Worm (Caenorhabditis elegans) whole organism, L2 larva: Measurements from ENCODE around the gene sumv-1.

Experiments used
- C34F6.9 ChIP-seq: fragments of 150-350 bp; optimal IDR thresholded peaks from 2 replicates; lab custom pipeline; 2014; ENCODE audit warnings: missing biosample characterization, missing genetic modification characterization
- F13H6.1 ChIP-seq: sonication (generic microtip); optimal IDR thresholded peaks from 2 replicates; lab custom pipeline; 2016; ENCODE audit warnings: missing genetic modification characterization, missing compliant biosample characterization
- R02D3.7 ChIP-seq: fragments of 150-350 bp; optimal IDR thresholded peaks from 2 replicates; lab custom pipeline; 2014; ENCODE audit warnings: missing biosample characterization, missing genetic modification characterization
- Y55F3AM.14 ChIP-seq: fragments of 200-800 bp; sonication (Bioruptor generic); optimal IDR thresholded peaks from 2 replicates; lab custom pipeline; 2018; ENCODE audit warnings: mild to moderate bottlenecking, missing genetic modification characterization, missing compliant biosample characterization
- ZK546.5 ChIP-seq: sonication (generic microtip); optimal IDR thresholded peaks from 2 replicates; lab custom pipeline; 2017; ENCODE audit warnings: missing biosample characterization, missing genetic modification characterization
- alr-1 ChIP-seq: fragments of 150-350 bp; optimal IDR thresholded peaks from 2 replicates; lab custom pipeline; 2014; ENCODE audit warnings: missing biosample characterization, missing genetic modification characterization
- aly-2 ChIP-seq: fragments of 150-350 bp; optimal IDR thresholded peaks from 2 replicates; lab custom pipeline; 2014; ENCODE audit warnings: missing biosample characterization, missing genetic modification characterization
- ama-1 ChIP-seq: fragments of 150-350 bp; optimal IDR thresholded peaks from 2 replicates; lab custom pipeline; 2018; ENCODE audit warnings: inconsistent platforms
- ceh-16 ChIP-seq: fragments of 150-350 bp; optimal IDR thresholded peaks from 2 replicates; lab custom pipeline; 2014; ENCODE audit warnings: missing biosample characterization, missing genetic modification characterization
- ceh-82 ChIP-seq: fragments of 150-350 bp; optimal IDR thresholded peaks from 2 replicates; lab custom pipeline; 2014; ENCODE audit warnings: missing biosample characterization, missing genetic modification characterization
- crh-2 ChIP-seq: sonication (generic microtip); optimal IDR thresholded peaks from 2 replicates; lab custom pipeline; 2017; ENCODE audit warnings: missing biosample characterization, missing genetic modification characterization
- dmd-4 ChIP-seq: sonication (generic microtip); optimal IDR thresholded peaks from 2 replicates; lab custom pipeline; 2017; ENCODE audit warnings: missing biosample characterization, missing genetic modification characterization
- egl-27 ChIP-seq: sonication (generic microtip); optimal IDR thresholded peaks from 3 replicates; lab custom pipeline; 2017; ENCODE audit warnings: missing biosample characterization, missing genetic modification reagents, missing genetic modification characterization
- elt-1 ChIP-seq: fragments of 150-350 bp; optimal IDR thresholded peaks from 2 replicates; lab custom pipeline; 2014; ENCODE audit warnings: missing biosample characterization, missing genetic modification characterization
- elt-3 ChIP-seq: sonication (generic microtip); optimal IDR thresholded peaks from 2 replicates; lab custom pipeline; 2017; ENCODE audit warnings: missing biosample characterization, missing genetic modification characterization
- fos-1 ChIP-seq: fragments of 150-350 bp; optimal IDR thresholded peaks from 2 replicates; lab custom pipeline; 2014; ENCODE audit warnings: missing biosample characterization, missing genetic modification characterization
- gmeb-1 ChIP-seq: fragments of 150-350 bp; optimal IDR thresholded peaks from 2 replicates; lab custom pipeline; 2014; ENCODE audit warnings: missing biosample characterization, missing genetic modification characterization
- lin-11 ChIP-seq: fragments of 150-350 bp; sonication (generic microtip); optimal IDR thresholded peaks from 2 replicates; lab custom pipeline; 2014; ENCODE audit warnings: missing biosample characterization, missing genetic modification characterization, inconsistent platforms, mixed read lengths
- lin-13 ChIP-seq: fragments of 150-350 bp; optimal IDR thresholded peaks from 2 replicates; lab custom pipeline; 2014; ENCODE audit warnings: missing biosample characterization, missing genetic modification reagents, missing genetic modification characterization
- lin-39 ChIP-seq: fragments of 150-350 bp; optimal IDR thresholded peaks from 2 replicates; lab custom pipeline; 2014; ENCODE audit warnings: missing biosample characterization, missing genetic modification reagents, missing genetic modification characterization
- lsy-2 ChIP-seq, 2 experiments: fragments of 150-350 bp in 1 of 2; sonication (generic microtip) in 1 of 2; optimal IDR thresholded peaks; 2 replicates each; lab custom pipeline; 2014 to 2017; ENCODE audit warnings: missing biosample characterization in 2 of 2, missing genetic modification characterization in 2 of 2
- mab-5 ChIP-seq: fragments of 150-350 bp; optimal IDR thresholded peaks from 2 replicates; lab custom pipeline; 2014; ENCODE audit warnings: missing biosample characterization, missing genetic modification characterization
- mdl-1 ChIP-seq, 2 experiments: fragments of 150-350 bp in 1 of 2; sonication (generic microtip) in 1 of 2; optimal IDR thresholded peaks; 2 replicates each; lab custom pipeline; 2017; ENCODE audit warnings: missing biosample characterization in 2 of 2, missing genetic modification characterization in 2 of 2
- nhr-10 ChIP-seq: sonication (generic microtip); optimal IDR thresholded peaks from 2 replicates; lab custom pipeline; 2017; ENCODE audit warnings: missing biosample characterization, missing genetic modification characterization
- nhr-11 ChIP-seq: fragments of 150-350 bp; optimal IDR thresholded peaks from 2 replicates; lab custom pipeline; 2014; ENCODE audit warnings: missing biosample characterization, missing genetic modification characterization
- nhr-129 ChIP-seq: fragments of 150-350 bp; optimal IDR thresholded peaks from 2 replicates; lab custom pipeline; 2014; ENCODE audit warnings: missing biosample characterization, missing genetic modification characterization
- nhr-21 ChIP-seq: fragments of 150-350 bp; optimal IDR thresholded peaks from 2 replicates; lab custom pipeline; 2014; ENCODE audit warnings: missing biosample characterization, missing genetic modification characterization
- nhr-23 ChIP-seq: fragments of 150-350 bp; optimal IDR thresholded peaks from 2 replicates; lab custom pipeline; 2014; ENCODE audit warnings: missing biosample characterization, missing genetic modification reagents, missing genetic modification characterization
- nhr-237 ChIP-seq: fragments of 150-350 bp; optimal IDR thresholded peaks from 2 replicates; lab custom pipeline; 2014; ENCODE audit warnings: missing biosample characterization, missing genetic modification characterization
- nhr-25 ChIP-seq: fragments of 150-350 bp; sonication (generic microtip); optimal IDR thresholded peaks from 3 replicates; lab custom pipeline; 2014; ENCODE audit warnings: missing biosample characterization, missing genetic modification characterization
- nhr-6 ChIP-seq: fragments of 150-350 bp; optimal IDR thresholded peaks from 2 replicates; lab custom pipeline; 2014; ENCODE audit warnings: missing biosample characterization, missing genetic modification characterization
- nhr-77 ChIP-seq: fragments of 150-350 bp; optimal IDR thresholded peaks from 2 replicates; lab custom pipeline; 2014; ENCODE audit warnings: missing biosample characterization, missing genetic modification characterization
- peb-1 ChIP-seq: fragments of 150-350 bp; optimal IDR thresholded peaks from 2 replicates; lab custom pipeline; 2014; ENCODE audit warnings: missing biosample characterization, missing genetic modification characterization
- sem-4 ChIP-seq: fragments of 150-350 bp; optimal IDR thresholded peaks from 2 replicates; lab custom pipeline; 2014; ENCODE audit warnings: missing biosample characterization, missing genetic modification reagents, missing genetic modification characterization
- skn-1 ChIP-seq: sonication (generic microtip); optimal IDR thresholded peaks from 2 replicates; lab custom pipeline; 2017; ENCODE audit warnings: missing biosample characterization, missing genetic modification characterization
- sma-3 ChIP-seq: sonication (generic microtip); optimal IDR thresholded peaks from 2 replicates; lab custom pipeline; 2016; ENCODE audit warnings: missing genetic modification reagents, missing genetic modification characterization, missing compliant biosample characterization
- sma-9 ChIP-seq, 2 experiments: fragments of 150-350 bp in 1 of 2; sonication (generic microtip) in 1 of 2; optimal IDR thresholded peaks; 2 replicates each; lab custom pipeline; 2014 to 2016; ENCODE audit warnings: missing genetic modification characterization in 2 of 2, mild to moderate bottlenecking in 1 of 2, missing biosample characterization in 1 of 2, missing compliant biosample characterization in 1 of 2, missing genetic modification reagents in 1 of 2, moderate library complexity in 1 of 2
- snpc-4 ChIP-seq: fragments of 150-350 bp; optimal IDR thresholded peaks from 2 replicates; lab custom pipeline; 2014; ENCODE audit warnings: missing biosample characterization, missing genetic modification characterization
- unc-39 ChIP-seq: fragments of 150-350 bp; optimal IDR thresholded peaks from 2 replicates; lab custom pipeline; 2014; ENCODE audit warnings: missing biosample characterization, missing genetic modification characterization
- unc-55 ChIP-seq: fragments of 150-350 bp; sonication (generic microtip); optimal IDR thresholded peaks from 3 replicates; lab custom pipeline; 2014; ENCODE audit warnings: missing biosample characterization, missing genetic modification reagents, missing genetic modification characterization
- unc-62 ChIP-seq: fragments of 150-350 bp; optimal IDR thresholded peaks from 2 replicates; lab custom pipeline; 2014; ENCODE audit warnings: missing biosample characterization, missing genetic modification reagents, missing genetic modification characterization
- zag-1 ChIP-seq: fragments of 150-350 bp; optimal IDR thresholded peaks from 2 replicates; lab custom pipeline; 2014; ENCODE audit warnings: missing biosample characterization, missing genetic modification characterization
- ztf-1 ChIP-seq: fragments of 200-800 bp; sonication (Bioruptor generic); conservative IDR thresholded peaks from 2 replicates; pipeline ENCODE4 v1.3.6; 2022; ENCODE audit warnings: missing genetic modification characterization, missing compliant biosample characterization
- ztf-11 ChIP-seq: sonication (generic microtip); optimal IDR thresholded peaks from 2 replicates; lab custom pipeline; 2017; ENCODE audit warnings: missing biosample characterization, missing genetic modification characterization
- ztf-4 ChIP-seq: fragments of 150-350 bp; optimal IDR thresholded peaks from 2 replicates; lab custom pipeline; 2014; ENCODE audit warnings: missing biosample characterization, missing genetic modification characterization

sumv-1 gene

ce11 chrIII:5229511-5230250, 24.3 kb downstream of the sumv-1 start:
- no peak for TF ChIP-seq ceh-16 (tag; lab: Kevin White, UChicago)
- TF ChIP-seq nhr-23: peak; percentile 35

- no peak for TF ChIP-seq sma-3 (GFP tag; lab: Kevin White, UChicago)
- TF ChIP-seq ZK546.5: no peak
- no peak for TF ChIP-seq lsy-2 (tag; optimal IDR thresholded peaks at IDR 0.05; lab: Kevin White, UChicago)
- no peak for TF ChIP-seq nhr-10 (tag; lab: Kevin White, UChicago)
- TF ChIP-seq unc-62 (GFP tag; lab: Kevin White, UChicago): no peak
- no peak for TF ChIP-seq nhr-129
- TF ChIP-seq mab-5 (tag; lab: Kevin White, UChicago): no peak
- TF ChIP-seq lin-13 (GFP tag; lab: Kevin White, UChicago): no peak
- TF ChIP-seq F13H6.1 (tag; lab: Kevin White, UChicago): no peak
- no peak for TF ChIP-seq skn-1 (tag; lab: Kevin White, UChicago)
- TF ChIP-seq peb-1: no peak
- TF ChIP-seq sma-9 (GFP tag; optimal IDR thresholded peaks at IDR 0.05; lab: Kevin White, UChicago): no peak
- no peak for TF ChIP-seq sma-9 (tag; optimal IDR thresholded peaks at IDR 0.05; lab: Kevin White, UChicago)
- TF ChIP-seq nhr-11 (tag; lab: Kevin White, UChicago): no peak
- TF ChIP-seq nhr-6 (tag; lab: Kevin White, UChicago): no peak
- TF ChIP-seq ztf-11 (tag; lab: Kevin White, UChicago): no peak
- TF ChIP-seq ama-1: no peak
- no peak for TF ChIP-seq nhr-25 (tag; lab: Kevin White, UChicago)
- TF ChIP-seq nhr-21 (tag; lab: Kevin White, UChicago): no peak
Measured at ce11 chrIII:5228839-5229238, 25.1 kb downstream of the sumv-1 start.

- TF ChIP-seq unc-62 (GFP tag; lab: Kevin White, UChicago) (no peak), nhr-11 (tag; lab: Kevin White, UChicago) (no peak), ztf-1 (GFP tag; lab: Robert Waterston, UW) (no peak), sem-4 (peak; percentile 68), skn-1 (tag; lab: Kevin White, UChicago) (peak; percentile 49), F13H6.1 (tag; lab: Kevin White, UChicago) (peak; percentile 74), lin-11 (tag; lab: Kevin White, UChicago) (peak; percentile 96), dmd-4 (tag; lab: Kevin White, UChicago) (no peak), ama-1 (peak; percentile 74), aly-2 (tag; lab: Kevin White, UChicago) (no peak), ceh-82 (tag; lab: Kevin White, UChicago) (peak; percentile 35), unc-55 (GFP tag; lab: Kevin White, UChicago) (peak; percentile 98), nhr-21 (tag; lab: Kevin White, UChicago) (peak; percentile 62), gmeb-1 (tag; lab: Kevin White, UChicago) (peak; percentile 86), egl-27 (tag; lab: Kevin White, UChicago) (no peak), elt-3 (no peak), nhr-129 (peak; percentile 86), lin-13 (GFP tag; lab: Kevin White, UChicago) (peak; percentile 92), ZK546.5 (peak; percentile 3), ceh-16 (tag; lab: Kevin White, UChicago) (peak; percentile 50), nhr-6 (tag; lab: Kevin White, UChicago) (peak; percentile 60), alr-1 (tag; lab: Kevin White, UChicago) (no peak), snpc-4 (tag; lab: Kevin White, UChicago) (peak; percentile 60), nhr-237 (tag; lab: Kevin White, UChicago) (no peak), R02D3.7 (tag; lab: Kevin White, UChicago) (no peak), unc-39 (tag; lab: Kevin White, UChicago) (no peak), Y55F3AM.14 (no peak), ztf-11 (tag; lab: Kevin White, UChicago) (no peak), crh-2 (peak; percentile 93), ztf-4 (tag; lab: Kevin White, UChicago) (peak; percentile 74), fos-1 (tag; lab: Kevin White, UChicago) (peak; percentile 84), peb-1 (no peak), zag-1 (peak; percentile 68), nhr-25 (tag; lab: Kevin White, UChicago) (peak; percentile 91), mdl-1 (tag; optimal IDR thresholded peaks at IDR 0.05; lab: Kevin White, UChicago) (peak in 1 of 2 experiments; percentile 56), nhr-23 (no peak), mab-5 (tag; lab: Kevin White, UChicago) (peak; percentile 50), sma-9 (GFP tag; optimal IDR thresholded peaks at IDR 0.05; lab: Kevin White, UChicago) (peak; percentile 59), sma-9 (tag; optimal IDR thresholded peaks at IDR 0.05; lab: Kevin White, UChicago) (no peak), nhr-10 (tag; lab: Kevin White, UChicago) (no peak), elt-1 (tag; lab: Kevin White, UChicago) (no peak), nhr-77 (no peak), C34F6.9 (peak; percentile 91), lin-39 (tag; lab: Kevin White, UChicago) (no peak), lsy-2 (tag; optimal IDR thresholded peaks at IDR 0.05; lab: Kevin White, UChicago) (peak; percentile 65 to 93)
Measured at ce11 chrIII:5227831-5228467, 26.0 kb downstream of the sumv-1 start, which contains the start of the genes C34E10.12, C34E10.10 and atp-2. C34E10.12 (minus strand) TSS chrIII:5227881. C34E10.10 (minus strand) TSS chrIII:5227884. atp-2 (plus strand) TSS chrIII:5228417.
